Worm (Caenorhabditis elegans) whole organism, early embryonic: ENCODE data around the gene ogt-1.

Experiments
- aly-1 ChIP-seq: sonication (generic microtip); optimal IDR thresholded peaks from 2 replicates; lab custom pipeline; 2016; ENCODE audit warnings: missing genetic modification characterization, missing compliant biosample characterization
- ceh-13 ChIP-seq: fragments of 200-800 bp; sonication (Bioruptor generic); optimal IDR thresholded peaks from 2 replicates; lab custom pipeline; 2018; ENCODE audit warnings: mild to moderate bottlenecking, missing genetic modification characterization, missing compliant biosample characterization
- ceh-36 ChIP-seq: sonication (generic microtip); optimal IDR thresholded peaks from 2 replicates; lab custom pipeline; 2016; ENCODE audit warnings: missing genetic modification characterization, inconsistent platforms, missing compliant biosample characterization
- flt-1 ChIP-seq: fragments of 200-800 bp; sonication (Bioruptor generic); IDR thresholded peaks from 2 replicates; pipeline ENCODE4 v1.3.6; 2022; ENCODE audit warnings: missing genetic modification characterization, missing compliant biosample characterization
- hmg-4 ChIP-seq: fragments of 200-800 bp; sonication (Bioruptor generic); optimal IDR thresholded peaks from 2 replicates; lab custom pipeline; 2018; ENCODE audit warnings: mild to moderate bottlenecking, missing genetic modification characterization, missing compliant biosample characterization
- pes-1 ChIP-seq: fragments of 200-800 bp; sonication (Bioruptor generic); IDR thresholded peaks from 2 replicates; pipeline ENCODE4 v1.3.6; 2022; ENCODE audit warnings: missing genetic modification reagents, missing genetic modification characterization, missing compliant biosample characterization
- scrt-1 ChIP-seq: fragments of 200-800 bp; sonication (Bioruptor generic); IDR thresholded peaks from 2 replicates; pipeline ENCODE4 v1.3.6; 2022; ENCODE audit warnings: missing genetic modification characterization, missing compliant biosample characterization

DNA sequence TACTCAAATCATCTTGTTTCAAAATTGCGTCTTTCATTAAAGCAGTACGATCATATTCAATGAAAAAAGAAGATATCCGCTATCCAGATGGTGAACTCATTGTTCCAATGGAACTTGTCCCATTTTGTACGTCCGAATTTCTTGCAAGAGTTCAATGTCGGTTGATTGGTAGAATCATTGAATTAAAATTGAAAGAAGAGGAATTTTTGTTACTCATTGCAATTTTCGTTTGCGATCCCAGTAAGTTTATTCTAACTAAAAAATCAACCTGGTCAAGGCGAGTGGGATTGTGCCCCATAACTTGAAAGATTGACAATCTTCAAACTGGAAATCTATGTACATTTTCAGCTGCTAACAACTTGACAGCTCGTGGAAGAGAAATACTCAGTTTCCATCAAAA is 57.1 kb downstream of the ogt-1 start:
- TF ChIP-seq hmg-4 (GFP tag; lab: Kevin White, UChicago), result no peak
- no peak for TF ChIP-seq scrt-1 (GFP tag; lab: Robert Waterston, UW)
- TF ChIP-seq ceh-36 (tag; lab: Kevin White, UChicago), result no peak
- no peak for TF ChIP-seq aly-1 (tag; lab: Kevin White, UChicago)
- TF ChIP-seq pes-1 (GFP tag; lab: Robert Waterston, UW), result no peak
- no peak for TF ChIP-seq flt-1 (GFP tag; lab: Robert Waterston, UW)
- no peak for TF ChIP-seq ceh-13 (GFP tag; lab: Kevin White, UChicago)
